Fruit fly (Drosophila melanogaster) whole organism, wandering third instar larva: ENCODE measurements around the gene CG14958.

ENCODE experiments used
- Abd-B ChIP-seq: fragments of >200 bp; optimal IDR thresholded peaks from 2 replicates; lab custom pipeline; 2017; ENCODE audit warnings: missing biosample characterization, missing genetic modification characterization
- CG32264 ChIP-seq: fragments of 200-800 bp; sonication (Bioruptor generic); optimal IDR thresholded peaks from 2 replicates; lab custom pipeline; 2016; ENCODE audit warnings: missing biosample characterization, missing genetic modification characterization
- CG9705 ChIP-seq: fragments of 200-800 bp; sonication (Bioruptor generic); optimal IDR thresholded peaks from 2 replicates; lab custom pipeline; 2018; ENCODE audit warnings: missing biosample characterization, mild to moderate bottlenecking, missing genetic modification characterization
- CrebA ChIP-seq: fragments of 200-800 bp; sonication (Bioruptor generic); optimal IDR thresholded peaks from 2 replicates; lab custom pipeline; 2016; ENCODE audit warnings: missing biosample characterization, mild to moderate bottlenecking, missing genetic modification characterization, borderline replicate concordance
- Dfd ChIP-seq: fragments of >200 bp; optimal IDR thresholded peaks from 2 replicates; lab custom pipeline; 2017; ENCODE audit warnings: missing biosample characterization, missing genetic modification characterization
- Dif ChIP-seq: fragments of 200-275, 200-300 bp; sonication (Bioruptor generic); optimal IDR thresholded peaks from 2 replicates; lab custom pipeline; 2018; ENCODE audit warnings: missing biosample characterization, missing genetic modification characterization; ENCODE audit not compliant: partially characterized antibody
- GATAd ChIP-seq: sonication (Bioruptor generic); optimal IDR thresholded peaks from 2 replicates; lab custom pipeline; 2016; ENCODE audit warnings: missing biosample characterization, missing genetic modification characterization
- HLH106 ChIP-seq: fragments of 200-800 bp; optimal IDR thresholded peaks from 3 replicates; lab custom pipeline; 2019; ENCODE audit warnings: missing biosample characterization, mild to moderate bottlenecking, missing genetic modification characterization, moderate library complexity
- Hnf4 ChIP-seq: fragments of 200-800 bp; sonication (Bioruptor generic); optimal IDR thresholded peaks from 2 replicates; lab custom pipeline; 2016; ENCODE audit warnings: missing biosample characterization, mild to moderate bottlenecking, missing genetic modification characterization
- Hr78 ChIP-seq: fragments of >200 bp; optimal IDR thresholded peaks from 2 replicates; lab custom pipeline; 2017; ENCODE audit warnings: missing biosample characterization, missing genetic modification characterization
- Hr83 ChIP-seq: fragments of 200-300 bp; sonication (Bioruptor generic); optimal IDR thresholded peaks from 2 replicates; lab custom pipeline; 2016; ENCODE audit warnings: missing biosample characterization, mild to moderate bottlenecking, missing genetic modification characterization, moderate library complexity; ENCODE audit not compliant: poor library complexity, severe bottlenecking
- Jra ChIP-seq: sonication (Bioruptor generic); optimal IDR thresholded peaks from 2 replicates; lab custom pipeline; 2016; ENCODE audit warnings: missing biosample characterization, missing genetic modification characterization
- Mio ChIP-seq: sonication (Bioruptor generic); optimal IDR thresholded peaks from 2 replicates; lab custom pipeline; 2016; ENCODE audit warnings: missing biosample characterization, missing genetic modification characterization
- Myc ChIP-seq: fragments of >200 bp; optimal IDR thresholded peaks from 2 replicates; lab custom pipeline; 2017
- N ChIP-seq: fragments of >200 bp; optimal IDR thresholded peaks from 2 replicates; lab custom pipeline; 2018; ENCODE audit warnings: missing biosample characterization, missing external identifiers, missing genetic modification characterization
- OdsH ChIP-seq: fragments of 200-800 bp; sonication (Bioruptor generic); optimal IDR thresholded peaks from 2 replicates; lab custom pipeline; 2016; ENCODE audit warnings: missing biosample characterization, mild to moderate bottlenecking, missing genetic modification characterization
- Rel ChIP-seq, 2 experiments: fragments of 200-800 bp; sonication (Bioruptor generic) in 1 of 2; optimal IDR thresholded peaks; 2 replicates in 1 of 2; 3 replicates in 1 of 2; lab custom pipeline; 2016 to 2019; ENCODE audit warnings: mild to moderate bottlenecking in 2 of 2, missing biosample characterization in 2 of 2, missing genetic modification characterization in 2 of 2, moderate library complexity in 1 of 2
- Sp1 ChIP-seq: fragments of 200-800 bp; sonication (Bioruptor generic); optimal IDR thresholded peaks from 3 replicates; lab custom pipeline; 2019; ENCODE audit warnings: missing biosample characterization, mild to moderate bottlenecking, missing genetic modification characterization, moderate library complexity
- Vsx2 ChIP-seq: fragments of 200-300, 225-300 bp; sonication (Bioruptor generic); optimal IDR thresholded peaks from 2 replicates; lab custom pipeline; 2018; ENCODE audit warnings: missing biosample characterization, missing genetic modification characterization; ENCODE audit not compliant: partially characterized antibody
- br ChIP-seq: fragments of 200-800 bp; sonication (Bioruptor generic); optimal IDR thresholded peaks from 2 replicates; lab custom pipeline; 2016; ENCODE audit warnings: missing biosample characterization, missing genetic modification characterization
- brk ChIP-seq: fragments of 200-800 bp; sonication (Bioruptor generic); optimal IDR thresholded peaks from 2 replicates; lab custom pipeline; 2016; ENCODE audit warnings: missing biosample characterization, mild to moderate bottlenecking, missing genetic modification characterization
- dl ChIP-seq, 2 experiments: fragments of 175-275, 200-275 bp in 1 of 2; fragments of 200-275 bp in 1 of 2; sonication (Bioruptor generic); optimal IDR thresholded peaks; lab custom pipeline; 2018; ENCODE audit warnings: mild to moderate bottlenecking in 2 of 2, missing biosample characterization in 2 of 2, missing genetic modification characterization in 2 of 2, moderate library complexity in 2 of 2; ENCODE audit not compliant: partially characterized antibody in 2 of 2, insufficient read depth in 1 of 2
- dmrt93B ChIP-seq: fragments of 200-800 bp; sonication (Bioruptor generic); optimal IDR thresholded peaks from 2 replicates; lab custom pipeline; 2018; ENCODE audit warnings: missing biosample characterization, mild to moderate bottlenecking, missing genetic modification characterization
- dsf ChIP-seq: sonication (Bioruptor generic); optimal IDR thresholded peaks from 2 replicates; lab custom pipeline; 2016; ENCODE audit warnings: missing biosample characterization, missing genetic modification characterization, borderline replicate concordance
- ey ChIP-seq: fragments of 200-800 bp; sonication (Bioruptor generic); optimal IDR thresholded peaks from 2 replicates; lab custom pipeline; 2016; ENCODE audit warnings: missing biosample characterization, missing genetic modification characterization
- foxo ChIP-seq, 2 experiments: fragments of 200-800 bp; sonication (Bioruptor generic); optimal IDR thresholded peaks; 2 replicates in 1 of 2; 3 replicates in 1 of 2; lab custom pipeline; 2016 to 2017; ENCODE audit warnings: missing biosample characterization in 2 of 2, missing genetic modification characterization in 2 of 2
- fru ChIP-seq: fragments of 200-800 bp; sonication (Bioruptor generic); optimal IDR thresholded peaks from 3 replicates; lab custom pipeline; 2016; ENCODE audit warnings: missing biosample characterization, mild to moderate bottlenecking, missing genetic modification characterization
- h ChIP-seq: fragments of 200-800 bp; sonication (Bioruptor generic); optimal IDR thresholded peaks from 3 replicates; lab custom pipeline; 2016; ENCODE audit warnings: missing biosample characterization, mild to moderate bottlenecking, missing genetic modification characterization
- jim ChIP-seq: fragments of 175-275, 200-325 bp; sonication (Bioruptor generic); optimal IDR thresholded peaks from 2 replicates; lab custom pipeline; 2016; ENCODE audit warnings: missing biosample characterization, mild to moderate bottlenecking, missing genetic modification characterization
- lola ChIP-seq: fragments of >200 bp; optimal IDR thresholded peaks from 2 replicates; lab custom pipeline; 2017; ENCODE audit warnings: missing biosample characterization, missing genetic modification characterization
- pan ChIP-seq: fragments of >200 bp; optimal IDR thresholded peaks from 2 replicates; lab custom pipeline; 2017
- psq ChIP-seq: fragments of 200-800 bp; sonication (Bioruptor generic); optimal IDR thresholded peaks from 3 replicates; lab custom pipeline; 2017; ENCODE audit warnings: missing biosample characterization, mild to moderate bottlenecking, missing genetic modification characterization, moderate library complexity
- rgr ChIP-seq: fragments of 200-800 bp; sonication (Bioruptor generic); optimal IDR thresholded peaks from 3 replicates; lab custom pipeline; 2016; ENCODE audit warnings: missing biosample characterization, mild to moderate bottlenecking, missing genetic modification characterization
- sage ChIP-seq: fragments of 200-800 bp; sonication (Bioruptor generic); optimal IDR thresholded peaks from 2 replicates; lab custom pipeline; 2016; ENCODE audit warnings: missing biosample characterization, mild to moderate bottlenecking, missing genetic modification characterization
- sv ChIP-seq: fragments of 200-800 bp; sonication (Bioruptor generic); optimal IDR thresholded peaks from 3 replicates; lab custom pipeline; 2016; ENCODE audit warnings: missing biosample characterization, missing genetic modification characterization
- tai ChIP-seq: sonication (Bioruptor generic); optimal IDR thresholded peaks from 2 replicates; lab custom pipeline; 2016; ENCODE audit warnings: missing biosample characterization, missing genetic modification characterization
- usp ChIP-seq: fragments of >200 bp; optimal IDR thresholded peaks from 2 replicates; lab custom pipeline; 2017; ENCODE audit warnings: missing biosample characterization, missing genetic modification characterization
- woc ChIP-seq: sonication (Bioruptor generic); optimal IDR thresholded peaks from 2 replicates; lab custom pipeline; 2016; ENCODE audit warnings: missing biosample characterization, mild to moderate bottlenecking, missing genetic modification characterization

CG14958 gene

dm6 chr3L:3197464-3197863, 7.7 kb downstream of the CG14958 start, which contains the start of gene CG14966:
CG14966 (minus strand) TSS chr3L:3197631.
- TF ChIP-seq pan (lab: Kevin White, UChicago) (no peak), Rel (GFP tag; optimal IDR thresholded peaks at IDR 0.05; lab: Kevin White, UChicago) (no peak), Rel (tag; optimal IDR thresholded peaks at IDR 0.05; lab: Kevin White, UChicago) (peak; percentile 55), CG9705 (GFP tag; lab: Kevin White, UChicago) (peak; percentile 13), Jra (GFP tag; lab: Kevin White, UChicago) (peak; percentile 50), Dif (GFP tag; lab: Kevin White, UChicago) (no peak), fru (GFP tag; lab: Kevin White, UChicago) (peak; percentile 43), foxo (GFP tag; optimal IDR thresholded peaks at IDR 0.05; lab: Kevin White, UChicago) (peak in 1 of 2 experiments; percentile 59), sv (GFP tag; lab: Kevin White, UChicago) (peak; percentile 5), N (GFP tag; lab: Kevin White, UChicago) (no peak), HLH106 (tag; lab: Kevin White, UChicago) (peak; percentile 25), dmrt93B (GFP tag; lab: Kevin White, UChicago) (no peak), Vsx2 (GFP tag; lab: Kevin White, UChicago) (no peak), rgr (GFP tag; lab: Kevin White, UChicago) (peak; percentile 59), woc (GFP tag; lab: Kevin White, UChicago) (peak; percentile 68), brk (no peak), br (GFP tag; lab: Kevin White, UChicago) (peak; percentile 45), Hr83 (GFP tag; lab: Kevin White, UChicago) (peak; percentile 55), Mio (GFP tag; lab: Kevin White, UChicago) (no peak), tai (GFP tag; lab: Kevin White, UChicago) (no peak), dsf (GFP tag; lab: Kevin White, UChicago) (no peak), CG32264 (no peak), lola (no peak), GATAd (GFP tag; lab: Kevin White, UChicago) (no peak), dl (GFP tag; optimal IDR thresholded peaks at IDR 0.05; lab: Kevin White, UChicago; ENCODE audit: insufficient read depth in 1 of 2, partially characterized antibody in 2 of 2) (no peak), OdsH (GFP tag; lab: Kevin White, UChicago) (peak; percentile 44), ey (GFP tag; lab: Kevin White, UChicago) (no peak), CrebA (no peak), Sp1 (GFP tag; lab: Kevin White, UChicago) (peak; percentile 15), h (GFP tag; lab: Kevin White, UChicago) (peak; percentile 55), usp (no peak), Hr78 (GFP tag; lab: Kevin White, UChicago) (no peak), Myc (lab: Kevin White, UChicago) (no peak), psq (GFP tag; lab: Kevin White, UChicago) (no peak), Dfd (GFP tag; lab: Kevin White, UChicago) (no peak), sage (GFP tag; lab: Kevin White, UChicago) (peak; percentile 25), jim (GFP tag; lab: Kevin White, UChicago) (peak; percentile 14), Abd-B (GFP tag; lab: Kevin White, UChicago) (no peak), Hnf4 (GFP tag; lab: Kevin White, UChicago) (peak; percentile 79)

dm6 chr3L:3198447-3199402, 8.9 kb downstream of the CG14958 start, which contains the start of the genes CG32276 and gry:
CG32276 (minus strand) TSS chr3L:3199047.
gry (plus strand) TSS chr3L:3199090.
- TF ChIP-seq Hr78 (GFP tag; lab: Kevin White, UChicago) (no peak), CG32264 (peak; percentile 18), Rel (GFP tag; optimal IDR thresholded peaks at IDR 0.05; lab: Kevin White, UChicago) (no peak), Rel (tag; optimal IDR thresholded peaks at IDR 0.05; lab: Kevin White, UChicago) (peak; percentile 73), Myc (lab: Kevin White, UChicago) (peak; percentile 83), GATAd (GFP tag; lab: Kevin White, UChicago) (no peak), Dif (GFP tag; lab: Kevin White, UChicago) (no peak), HLH106 (tag; lab: Kevin White, UChicago) (peak; percentile 79), pan (lab: Kevin White, UChicago) (no peak), sv (GFP tag; lab: Kevin White, UChicago) (peak; percentile 69), usp (no peak), Hnf4 (GFP tag; lab: Kevin White, UChicago) (no peak), brk (no peak), foxo (GFP tag; optimal IDR thresholded peaks at IDR 0.05; lab: Kevin White, UChicago) (peak in 1 of 2 experiments; percentile 90), psq (GFP tag; lab: Kevin White, UChicago) (peak; percentile 62), ey (GFP tag; lab: Kevin White, UChicago) (peak; percentile 76), Dfd (GFP tag; lab: Kevin White, UChicago) (no peak), CrebA (peak; percentile 97), Jra (GFP tag; lab: Kevin White, UChicago) (no peak), h (GFP tag; lab: Kevin White, UChicago) (peak; percentile 90), Hr83 (GFP tag; lab: Kevin White, UChicago) (peak; percentile 57), CG9705 (GFP tag; lab: Kevin White, UChicago) (peak; percentile 63), br (GFP tag; lab: Kevin White, UChicago) (peak; percentile 81), dsf (GFP tag; lab: Kevin White, UChicago) (no peak), rgr (GFP tag; lab: Kevin White, UChicago) (peak; percentile 87), OdsH (GFP tag; lab: Kevin White, UChicago) (peak; percentile 75), dl (GFP tag; optimal IDR thresholded peaks at IDR 0.05; lab: Kevin White, UChicago; ENCODE audit: insufficient read depth in 1 of 2, partially characterized antibody in 2 of 2) (no peak), Sp1 (GFP tag; lab: Kevin White, UChicago) (peak; percentile 80), fru (GFP tag; lab: Kevin White, UChicago) (peak; percentile 89), tai (GFP tag; lab: Kevin White, UChicago) (no peak), N (GFP tag; lab: Kevin White, UChicago) (no peak), lola (no peak), Abd-B (GFP tag; lab: Kevin White, UChicago) (no peak), dmrt93B (GFP tag; lab: Kevin White, UChicago) (no peak), jim (GFP tag; lab: Kevin White, UChicago) (peak; percentile 90)
